Worm (Caenorhabditis elegans): Measurements from ENCODE around the gene C39E9.12.

ce11 chrIV:13082106-13082505, 11.7 kb upstream of the C39E9.12 start:
- TF ChIP-seq pqm-1 (tag; optimal IDR thresholded peaks at IDR 0.05) (no peak), pha-4 (tag; optimal IDR thresholded peaks at IDR 0.05) (no peak), lin-39 (tag; optimal IDR thresholded peaks at IDR 0.05) (no peak)
